Fruit fly (Drosophila melanogaster): Measurements from ENCODE around the gene CG13390.

The CG13390 gene

dm6 chr2L:8395996-8396699, 19.6 kb upstream of the CG13390 start, which contains the start of the genes Peritrophin-15a and CG13385:
Peritrophin-15a (minus strand) TSS chr2L:8396096.
CG13385 (plus strand) TSS chr2L:8396649.
- TF ChIP-seq CG8301 (tag; optimal IDR thresholded peaks at IDR 0.05): no peak
- no peak for TF ChIP-seq CG14655 (GFP tag; optimal IDR thresholded peaks at IDR 0.05)

- TF ChIP-seq CG32121 (GFP tag; IDR thresholded peaks at IDR 0.05): no peak
- no peak for TF ChIP-seq fd96Ca (GFP tag; IDR thresholded peaks at IDR 0.05)
- TF ChIP-seq gl (tag; optimal IDR thresholded peaks at IDR 0.05): no peak
- no peak for TF ChIP-seq Snoo (tag; optimal IDR thresholded peaks at IDR 0.05)
- TF ChIP-seq CG34367 (tag; optimal IDR thresholded peaks at IDR 0.05): no peak
- no peak for TF ChIP-seq Pif1A (GFP tag; optimal IDR thresholded peaks at IDR 0.05)
- no peak for TF ChIP-seq CG10348 (GFP tag; IDR thresholded peaks at IDR 0.05)
- no peak for TF ChIP-seq CG15710 (tag; optimal IDR thresholded peaks at IDR 0.05)
Observed at dm6 chr2L:8394840-8395239, 18.2 kb upstream of the CG13390 start, which contains the start of gene Peritrophin-15b. Peritrophin-15b (minus strand) TSS chr2L:8394940.

dm6 chr2L:8394180-8394579, 17.6 kb upstream of the CG13390 start, which contains the start of gene lectin-29Ca:
lectin-29Ca (minus strand) TSS chr2L:8394280.
- TF ChIP-seq D1 (tag; optimal IDR thresholded peaks at IDR 0.05) (no peak), EcR (GFP tag; optimal IDR thresholded peaks at IDR 0.05) (no peak), CG13204 (GFP tag; optimal IDR thresholded peaks at IDR 0.05) (no peak), CG8159 (tag; optimal IDR thresholded peaks at IDR 0.05) (no peak), CG32121 (GFP tag; IDR thresholded peaks at IDR 0.05) (no peak), Snoo (tag; optimal IDR thresholded peaks at IDR 0.05) (no peak), gl (tag; optimal IDR thresholded peaks at IDR 0.05) (no peak)

dm6 chr2L:8393122-8393521, 16.5 kb upstream of the CG13390 start, which contains the start of gene Acp29AB:
Acp29AB (minus strand) TSS chr2L:8393222.
- no peak for TF ChIP-seq Pif1A (GFP tag; optimal IDR thresholded peaks at IDR 0.05)
- no peak for TF ChIP-seq gl (tag; optimal IDR thresholded peaks at IDR 0.05)
- no peak for TF ChIP-seq Ets98B (GFP tag; IDR thresholded peaks at IDR 0.05)
- no peak for TF ChIP-seq CG12605 (GFP tag; IDR thresholded peaks at IDR 0.05)
- TF ChIP-seq rn (GFP tag; IDR thresholded peaks at IDR 0.05): no peak
- TF ChIP-seq CG8301 (tag; optimal IDR thresholded peaks at IDR 0.05): no peak
- no peak for TF ChIP-seq CG13204 (GFP tag; optimal IDR thresholded peaks at IDR 0.05)
- no peak for TF ChIP-seq CG4496 (GFP tag; IDR thresholded peaks at IDR 0.05)
- no peak for TF ChIP-seq D1 (tag; optimal IDR thresholded peaks at IDR 0.05)
- TF ChIP-seq CG8159 (tag; optimal IDR thresholded peaks at IDR 0.05): no peak
- TF ChIP-seq fd96Ca (GFP tag; IDR thresholded peaks at IDR 0.05): no peak
- no peak for TF ChIP-seq CG17806 (tag; optimal IDR thresholded peaks at IDR 0.05)
- no peak for TF ChIP-seq Snoo (tag; optimal IDR thresholded peaks at IDR 0.05)
- no peak for TF ChIP-seq CG9948 (tag; optimal IDR thresholded peaks at IDR 0.05)
- TF ChIP-seq Pif1B (GFP tag; optimal IDR thresholded peaks at IDR 0.05): no peak
- TF ChIP-seq CG34367 (tag; optimal IDR thresholded peaks at IDR 0.05): no peak

- TF ChIP-seq CG8301 (tag; optimal IDR thresholded peaks at IDR 0.05) (no peak), CG34367 (tag; optimal IDR thresholded peaks at IDR 0.05) (no peak), CG4496 (GFP tag; IDR thresholded peaks at IDR 0.05) (no peak), gl (tag; optimal IDR thresholded peaks at IDR 0.05) (no peak), CG14655 (GFP tag; optimal IDR thresholded peaks at IDR 0.05) (no peak), Snoo (tag; optimal IDR thresholded peaks at IDR 0.05) (no peak), CG8159 (tag; optimal IDR thresholded peaks at IDR 0.05) (no peak), CG9948 (tag; optimal IDR thresholded peaks at IDR 0.05) (no peak), Pif1B (GFP tag; optimal IDR thresholded peaks at IDR 0.05) (no peak), D1 (tag; optimal IDR thresholded peaks at IDR 0.05) (no peak), rn (GFP tag; IDR thresholded peaks at IDR 0.05) (no peak), Pif1A (GFP tag; optimal IDR thresholded peaks at IDR 0.05) (no peak), Ets98B (GFP tag; IDR thresholded peaks at IDR 0.05) (no peak), CG32121 (GFP tag; IDR thresholded peaks at IDR 0.05) (no peak), CG12605 (GFP tag; IDR thresholded peaks at IDR 0.05) (no peak), CG10348 (GFP tag; IDR thresholded peaks at IDR 0.05) (no peak), CG13204 (GFP tag; optimal IDR thresholded peaks at IDR 0.05) (no peak), CG17806 (tag; optimal IDR thresholded peaks at IDR 0.05) (no peak), fd96Ca (GFP tag; IDR thresholded peaks at IDR 0.05) (no peak)
Observed at dm6 chr2L:8392298-8392697, 15.7 kb upstream of the CG13390 start, which contains the start of gene CG42820. CG42820 (minus strand) TSS chr2L:8392398.

dm6 chr2L:8389231-8389630, 12.6 kb upstream of the CG13390 start, which contains the start of gene CG42819:
CG42819 (minus strand) TSS chr2L:8389331.
- TF ChIP-seq CG9948 (tag; optimal IDR thresholded peaks at IDR 0.05) (no peak), D1 (tag; optimal IDR thresholded peaks at IDR 0.05) (no peak), Snoo (tag; optimal IDR thresholded peaks at IDR 0.05) (no peak), CG17806 (tag; optimal IDR thresholded peaks at IDR 0.05) (no peak), CG32121 (GFP tag; IDR thresholded peaks at IDR 0.05) (no peak), CG10348 (GFP tag; IDR thresholded peaks at IDR 0.05) (no peak), EcR (GFP tag; optimal IDR thresholded peaks at IDR 0.05) (no peak), gl (tag; optimal IDR thresholded peaks at IDR 0.05) (no peak), fd96Ca (GFP tag; IDR thresholded peaks at IDR 0.05) (no peak), Pif1A (GFP tag; optimal IDR thresholded peaks at IDR 0.05) (no peak), CG14655 (GFP tag; optimal IDR thresholded peaks at IDR 0.05) (no peak), CG13204 (GFP tag; optimal IDR thresholded peaks at IDR 0.05) (no peak), CG12605 (GFP tag; IDR thresholded peaks at IDR 0.05) (no peak), CG8159 (tag; optimal IDR thresholded peaks at IDR 0.05) (no peak), CG8301 (tag; optimal IDR thresholded peaks at IDR 0.05) (no peak)

All from whole organism, pupa.